Fruit fly (Drosophila melanogaster) whole organism, embryonic: ENCODE data around the gene RpS2.

Source experiments
- Asciz ChIP-seq: fragments of 200-800 bp; sonication (Bioruptor generic); optimal IDR thresholded peaks from 2 replicates; lab custom pipeline; 2017; ENCODE audit warnings: missing biosample characterization, mild to moderate bottlenecking, missing genetic modification characterization, missing genetic modification reagents
- Atf3 ChIP-seq: fragments of 200-800 bp; sonication (Bioruptor generic); optimal IDR thresholded peaks from 3 replicates; lab custom pipeline; 2016; ENCODE audit warnings: missing biosample characterization, missing genetic modification characterization
- BtbVII ChIP-seq: fragments of 200-800 bp; sonication (Bioruptor generic); optimal IDR thresholded peaks from 3 replicates; lab custom pipeline; 2017; ENCODE audit warnings: missing biosample characterization, mild to moderate bottlenecking, missing genetic modification characterization
- CG11695 ChIP-seq: fragments of 200-800 bp; sonication (Bioruptor generic); IDR thresholded peaks from 3 replicates; pipeline ENCODE4 v1.3.6; 2022; ENCODE audit warnings: missing biosample characterization, missing genetic modification characterization
- CG12219 ChIP-seq: fragments of 200-800 bp; sonication (Bioruptor generic); optimal IDR thresholded peaks from 3 replicates; lab custom pipeline; 2018; ENCODE audit warnings: missing biosample characterization, mild to moderate bottlenecking, missing genetic modification characterization
- CG12769 ChIP-seq: fragments of 200-800 bp; sonication (Bioruptor generic); optimal IDR thresholded peaks from 2 replicates; lab custom pipeline; 2019; ENCODE audit warnings: missing biosample characterization, mild to moderate bottlenecking, missing genetic modification characterization, moderate library complexity
- CG14050 ChIP-seq: fragments of 200-800 bp; sonication (Bioruptor generic); IDR thresholded peaks from 3 replicates; pipeline ENCODE4 v1.3.6; 2022; ENCODE audit warnings: missing biosample characterization, missing genetic modification characterization
- CG15011 ChIP-seq: fragments of 200-800 bp; sonication (Bioruptor generic); optimal IDR thresholded peaks from 3 replicates; lab custom pipeline; 2018; ENCODE audit warnings: missing biosample characterization, mild to moderate bottlenecking, missing genetic modification characterization
- CG15269 ChIP-seq: fragments of 200-800 bp; sonication (Bioruptor generic); optimal IDR thresholded peaks from 2 replicates; lab custom pipeline; 2018; ENCODE audit warnings: missing biosample characterization, mild to moderate bottlenecking, missing genetic modification characterization, moderate library complexity
- CG15696 ChIP-seq: fragments of 200-800 bp; sonication (Bioruptor generic); optimal IDR thresholded peaks from 2 replicates; lab custom pipeline; 2019; ENCODE audit warnings: missing biosample characterization, mild to moderate bottlenecking, missing genetic modification characterization, moderate library complexity
- CG16863 ChIP-seq: fragments of 200-800 bp; sonication (Bioruptor generic); optimal IDR thresholded peaks from 3 replicates; lab custom pipeline; 2016; ENCODE audit warnings: missing biosample characterization, missing genetic modification characterization
- CG17359 ChIP-seq: fragments of 200-800 bp; sonication (Bioruptor generic); optimal IDR thresholded peaks from 3 replicates; lab custom pipeline; 2018; ENCODE audit warnings: missing biosample characterization, mild to moderate bottlenecking, missing genetic modification characterization, moderate library complexity
- CG2199 ChIP-seq: fragments of 200-800 bp; sonication (Bioruptor generic); IDR thresholded peaks from 3 replicates; pipeline ENCODE4 v1.3.6; 2022; ENCODE audit warnings: missing biosample characterization, missing genetic modification characterization
- CG2712 ChIP-seq: fragments of 200-800 bp; optimal IDR thresholded peaks from 3 replicates; lab custom pipeline; 2019; ENCODE audit warnings: missing biosample characterization, mild to moderate bottlenecking, missing genetic modification characterization, moderate library complexity
- CG2875 ChIP-seq: fragments of 200-800 bp; sonication (Bioruptor generic); optimal IDR thresholded peaks from 2 replicates; lab custom pipeline; 2017; ENCODE audit warnings: missing biosample characterization, mild to moderate bottlenecking, missing genetic modification characterization, missing genetic modification reagents
- CG4730 ChIP-seq: fragments of 200-800 bp; sonication (Bioruptor generic); IDR thresholded peaks from 2 replicates; pipeline ENCODE4 v1.3.6; 2022; ENCODE audit warnings: missing biosample characterization, missing genetic modification characterization
- CG5245 ChIP-seq: fragments of 200-800 bp; sonication (Bioruptor generic); optimal IDR thresholded peaks from 3 replicates; lab custom pipeline; 2016; ENCODE audit warnings: missing biosample characterization, missing genetic modification characterization
- CG6254 ChIP-seq: fragments of 200-800 bp; sonication (Bioruptor generic); optimal IDR thresholded peaks from 3 replicates; lab custom pipeline; 2017; ENCODE audit warnings: mild to moderate bottlenecking, missing biosample characterization, missing genetic modification reagents, missing genetic modification characterization
- CG6765 ChIP-seq: fragments of 200-800 bp; sonication (Bioruptor generic); optimal IDR thresholded peaks from 3 replicates; lab custom pipeline; 2017; ENCODE audit warnings: missing biosample characterization, mild to moderate bottlenecking, missing genetic modification characterization
- CG7745 ChIP-seq: fragments of 200-800 bp; sonication (Bioruptor generic); optimal IDR thresholded peaks from 2 replicates; lab custom pipeline; 2018; ENCODE audit warnings: missing biosample characterization, mild to moderate bottlenecking, missing genetic modification characterization, moderate library complexity
- CG7963 ChIP-seq: fragments of 200-800 bp; sonication (Bioruptor generic); IDR thresholded peaks from 3 replicates; pipeline ENCODE4 v1.3.6; 2022; ENCODE audit warnings: missing biosample characterization, missing genetic modification characterization; ENCODE audit not compliant: partially characterized antibody
- CG8281 ChIP-seq: fragments of 200-800 bp; sonication (Bioruptor generic); optimal IDR thresholded peaks from 2 replicates; lab custom pipeline; 2018; ENCODE audit warnings: missing biosample characterization, mild to moderate bottlenecking, missing genetic modification characterization, moderate library complexity
- CG8359 ChIP-seq: fragments of 200-800 bp; sonication (Bioruptor generic); optimal IDR thresholded peaks from 2 replicates; lab custom pipeline; 2017; ENCODE audit warnings: missing biosample characterization, mild to moderate bottlenecking, missing genetic modification characterization, borderline replicate concordance
- CG8765 ChIP-seq: fragments of 200-800 bp; sonication (Bioruptor generic); IDR thresholded peaks from 2 replicates; pipeline ENCODE4 v1.3.6; 2022; ENCODE audit warnings: missing biosample characterization, missing genetic modification characterization
- CG8924 ChIP-seq: fragments of 200-800 bp; optimal IDR thresholded peaks from 3 replicates; lab custom pipeline; 2019; ENCODE audit warnings: missing biosample characterization, mild to moderate bottlenecking, missing genetic modification characterization, moderate library complexity
- CG9817 ChIP-seq: fragments of 200-800 bp; sonication (Bioruptor generic); optimal IDR thresholded peaks from 2 replicates; lab custom pipeline; 2018; ENCODE audit warnings: missing biosample characterization, mild to moderate bottlenecking, missing genetic modification characterization, moderate library complexity
- CG9876 ChIP-seq: fragments of 200-800 bp; sonication (Bioruptor generic); optimal IDR thresholded peaks from 2 replicates; lab custom pipeline; 2016; ENCODE audit warnings: missing biosample characterization, missing genetic modification characterization
- D19B ChIP-seq: fragments of 200-800 bp; sonication (Bioruptor generic); optimal IDR thresholded peaks from 2 replicates; lab custom pipeline; 2017; ENCODE audit warnings: missing biosample characterization, mild to moderate bottlenecking, missing genetic modification characterization
- Dek ChIP-seq: fragments of 200-800 bp; sonication (Bioruptor generic); optimal IDR thresholded peaks from 3 replicates; lab custom pipeline; 2019; ENCODE audit warnings: missing biosample characterization, mild to moderate bottlenecking, missing genetic modification characterization, moderate library complexity
- Dref ChIP-seq: fragments of 200-800 bp; sonication (Bioruptor generic); IDR thresholded peaks from 2 replicates; pipeline ENCODE4 v1.3.6; 2022; ENCODE audit warnings: missing biosample characterization, missing genetic modification characterization
- Fer2 ChIP-seq: fragments of 200-800 bp; sonication (Bioruptor generic); optimal IDR thresholded peaks from 2 replicates; lab custom pipeline; 2018; ENCODE audit warnings: missing biosample characterization, mild to moderate bottlenecking, missing genetic modification characterization, moderate library complexity
- Lpt ChIP-seq: fragments of >200 bp; optimal IDR thresholded peaks from 2 replicates; lab custom pipeline; 2018; ENCODE audit warnings: missing biosample characterization, missing genetic modification characterization
- Med ChIP-seq: fragments of 200-800 bp; sonication (Bioruptor generic); peaks from one replicate; lab custom pipeline; 2016; ENCODE audit warnings: missing biosample characterization, missing genetic modification characterization, mild to moderate bottlenecking, inconsistent platforms, moderate library complexity
- Meics ChIP-seq: fragments of 200-800 bp; sonication (Bioruptor generic); optimal IDR thresholded peaks from 2 replicates; lab custom pipeline; 2017; ENCODE audit warnings: missing biosample characterization, mild to moderate bottlenecking, missing genetic modification characterization
- Rfx ChIP-seq: fragments of 200-800 bp; sonication (Bioruptor generic); IDR thresholded peaks from 2 replicates; pipeline ENCODE4 v1.3.6; 2022; ENCODE audit warnings: missing biosample characterization, missing genetic modification characterization
- Sox100B ChIP-seq: fragments of 200-800 bp; sonication (Bioruptor generic); optimal IDR thresholded peaks from 3 replicates; lab custom pipeline; 2018; ENCODE audit warnings: missing biosample characterization, mild to moderate bottlenecking, missing genetic modification characterization
- Taf1 ChIP-seq: fragments of 200-800 bp; sonication (Bioruptor generic); IDR thresholded peaks from 2 replicates; pipeline ENCODE4 v1.3.6; 2022; ENCODE audit warnings: missing biosample characterization, missing genetic modification characterization
- btn ChIP-seq: fragments of 200-800 bp; sonication (Bioruptor generic); optimal IDR thresholded peaks from 2 replicates; lab custom pipeline; 2016; ENCODE audit warnings: missing biosample characterization, missing genetic modification characterization
- caup ChIP-seq: fragments of 200-800 bp; sonication (Bioruptor generic); optimal IDR thresholded peaks from 3 replicates; lab custom pipeline; 2017; ENCODE audit warnings: missing biosample characterization, mild to moderate bottlenecking, missing genetic modification characterization, moderate library complexity; ENCODE audit not compliant: severe bottlenecking
- emc ChIP-seq: fragments of 200-800 bp; sonication (Bioruptor generic); optimal IDR thresholded peaks from 2 replicates; lab custom pipeline; 2016; ENCODE audit warnings: missing biosample characterization, missing genetic modification characterization
- gce ChIP-seq: fragments of 200-800 bp; sonication (Bioruptor generic); IDR thresholded peaks from 3 replicates; pipeline ENCODE4 v1.3.6; 2022; ENCODE audit warnings: missing biosample characterization, missing genetic modification characterization
- ham ChIP-seq: fragments of 200-800 bp; sonication (Bioruptor generic); IDR thresholded peaks from 2 replicates; pipeline ENCODE4 v1.3.6; 2022; ENCODE audit warnings: missing biosample characterization, missing genetic modification characterization
- her ChIP-seq: fragments of 200-800 bp; sonication (Bioruptor generic); optimal IDR thresholded peaks from 2 replicates; lab custom pipeline; 2016; ENCODE audit warnings: missing biosample characterization, missing genetic modification characterization
- mam ChIP-seq: fragments of 200-800 bp; sonication (Bioruptor generic); optimal IDR thresholded peaks from 3 replicates; lab custom pipeline; 2016; ENCODE audit warnings: missing biosample characterization, missing genetic modification characterization
- pros ChIP-seq: fragments of 200-800 bp; sonication (Bioruptor generic); optimal IDR thresholded peaks from 3 replicates; lab custom pipeline; 2019; ENCODE audit warnings: missing biosample characterization, mild to moderate bottlenecking, missing genetic modification characterization, moderate library complexity
- sc ChIP-seq, 3 experiments: fragments of >200 bp in 2 of 3; fragments of 200-800 bp in 1 of 3; sonication (Bioruptor generic) in 1 of 3; optimal IDR thresholded peaks; 2 replicates in 2 of 3; 3 replicates in 1 of 3; lab custom pipeline; 2017; ENCODE audit warnings: mild to moderate bottlenecking in 1 of 3, missing biosample characterization in 1 of 3, missing genetic modification characterization in 1 of 3, missing genetic modification reagents in 1 of 3
- tap ChIP-seq: fragments of 200-800 bp; optimal IDR thresholded peaks from 3 replicates; lab custom pipeline; 2019; ENCODE audit warnings: missing biosample characterization, mild to moderate bottlenecking, missing genetic modification characterization, moderate library complexity
- ttk ChIP-seq: fragments of 200-800 bp; sonication (Bioruptor generic); IDR thresholded peaks from 2 replicates; pipeline ENCODE4 v2.1.2; 2022; ENCODE audit warnings: missing biosample characterization, missing genetic modification characterization

The RpS2 gene

DNA sequence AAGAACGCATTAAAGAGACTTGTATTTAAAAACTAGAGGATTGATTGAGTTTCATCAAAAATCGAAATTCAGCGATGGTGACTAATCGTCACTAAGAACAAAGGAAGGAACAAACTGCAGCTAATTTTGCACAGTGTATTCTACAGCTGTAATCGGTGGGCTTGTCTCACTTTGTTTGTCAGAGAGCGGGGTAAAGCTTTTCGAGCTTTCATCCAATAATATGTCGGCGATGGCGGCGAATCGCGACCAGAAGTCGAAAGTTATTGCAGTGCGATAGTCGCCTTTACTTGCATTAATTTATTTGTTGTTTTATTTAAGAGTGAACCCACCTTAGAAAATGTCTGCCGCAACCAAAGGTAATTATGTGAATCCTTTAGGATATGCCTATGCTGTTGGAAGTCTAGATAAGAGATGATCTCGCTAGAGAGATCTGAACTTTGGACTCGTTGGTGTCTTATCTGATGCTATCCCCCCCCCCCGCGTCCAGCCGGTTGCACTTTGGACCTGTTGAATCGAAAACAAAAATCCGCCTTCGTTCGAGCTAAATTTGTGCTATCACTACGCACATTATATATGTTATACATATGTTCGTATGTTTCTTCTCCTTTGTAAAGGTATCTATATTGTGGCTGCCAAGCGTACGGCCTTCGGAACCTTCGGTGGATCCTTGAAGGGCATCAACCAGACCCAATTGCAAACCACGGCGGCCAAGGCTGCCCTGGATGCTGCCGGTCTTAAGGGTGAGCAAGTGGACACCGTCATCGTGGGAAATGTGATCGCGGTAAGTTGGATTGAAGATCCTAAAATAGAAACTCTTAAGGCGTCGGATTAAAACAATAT lies 17.9 kb upstream of the RpS2 start, which contains the start of gene yip2 (continued):
- TF ChIP-seq CG12769 (tag; lab: Kevin White, UChicago) (peak; percentile 74), Med (GFP tag; lab: Kevin White, UChicago) (peak; percentile 94), CG15696 (tag; lab: Kevin White, UChicago) (no peak), ttk (GFP tag; lab: Robert Waterston, UW) (peak; percentile 57), CG11695 (peak; percentile 63), CG7745 (tag; lab: Kevin White, UChicago) (no peak), CG8924 (peak; percentile 66), Meics (peak; percentile 70), her (peak; percentile 75), BtbVII (GFP tag; lab: Kevin White, UChicago) (peak; percentile 71), D19B (GFP tag; lab: Kevin White, UChicago) (peak; percentile 40), CG9817 (tag; lab: Kevin White, UChicago) (peak; percentile 39), Lpt (no peak), CG8359 (GFP tag; lab: Kevin White, UChicago) (no peak), btn (GFP tag; lab: Kevin White, UChicago) (no peak), pros (no peak), Atf3 (GFP tag; lab: Kevin White, UChicago) (peak; percentile 45), CG15269 (tag; lab: Kevin White, UChicago) (peak; percentile 72), mam (GFP tag; lab: Kevin White, UChicago) (peak; percentile 52), CG8281 (no peak), Asciz (peak; percentile 22), CG2875 (GFP tag; lab: Kevin White, UChicago) (peak; percentile 26), CG6254 (GFP tag; lab: Kevin White, UChicago) (peak; percentile 59), CG4730 (0 out of 2 replicates have a peak, but pooled peaks have one; percentile 36), caup (GFP tag; lab: Kevin White, UChicago) (peak; percentile 55), Fer2 (no peak), CG2199 (GFP tag; lab: Robert Waterston, UW) (no peak), Dref (GFP tag; lab: Robert Waterston, UW) (no peak; the same call in 1 of the 2 replicates), Sox100B (GFP tag; lab: Kevin White, UChicago) (peak; percentile 56), CG15011 (GFP tag; lab: Kevin White, UChicago) (no peak), CG7963 (GFP tag; lab: Robert Waterston, UW) (no peak), emc (GFP tag; lab: Kevin White, UChicago) (no peak), gce (GFP tag; lab: Robert Waterston, UW) (peak; percentile 64; the same call in 1 of the 3 replicates), sc (optimal IDR thresholded peaks at IDR 0.05; lab: Kevin White, UChicago) (no peak), sc (GFP tag; optimal IDR thresholded peaks at IDR 0.05; lab: Kevin White, UChicago) (no peak), CG6765 (GFP tag; lab: Kevin White, UChicago) (peak; percentile 72), tap (tag; lab: Kevin White, UChicago) (peak; percentile 48), CG8765 (GFP tag; lab: Robert Waterston, UW) (no peak), CG14050 (peak; percentile 47; the same call in 1 of the 3 replicates), CG17359 (tag; lab: Kevin White, UChicago) (peak; percentile 62), CG9876 (GFP tag; lab: Kevin White, UChicago) (no peak), CG5245 (no peak), Dek (peak; percentile 75), CG16863 (peak; percentile 58), Rfx (GFP tag; lab: Robert Waterston, UW) (peak; percentile 81), Taf1 (0 out of 2 replicates have a peak, but pooled peaks have one; percentile 6), CG2712 (tag; lab: Kevin White, UChicago) (peak; percentile 50), ham (GFP tag; lab: Robert Waterston, UW) (no peak), CG12219 (GFP tag; lab: Kevin White, UChicago) (peak; percentile 57)
